Worm (Caenorhabditis elegans): ENCODE results near the gene sri-62.

Gene sri-62

DNA sequence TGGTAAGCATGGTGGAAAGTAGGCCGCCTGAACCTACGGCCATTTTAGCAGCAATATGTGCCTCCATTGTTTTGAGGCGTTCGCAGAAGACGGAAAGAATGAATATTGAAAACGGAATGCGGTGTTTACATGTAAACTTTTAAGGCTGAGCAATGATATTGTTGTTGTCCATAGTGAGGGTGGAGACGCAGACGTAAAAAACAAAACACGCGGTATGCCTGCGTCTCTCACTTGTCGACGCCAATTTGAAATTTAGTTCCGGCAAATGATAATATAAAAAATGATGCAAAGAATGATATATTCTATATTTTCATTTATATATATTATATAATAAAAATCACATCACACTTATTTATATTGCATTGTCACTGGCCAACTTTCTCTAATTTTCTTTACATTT, 9.6 kb upstream of the sri-62 start, which contains the start of gene Y47G7B.2:
Y47G7B.2 (minus strand) TSS at position 143 of the 400 bp plus-strand sequence.
- TF ChIP-seq dmd-6 (GFP tag; IDR thresholded peaks at IDR 0.05): 0 out of 2 replicates have a peak, but pooled peaks have one; percentile 10
- TF ChIP-seq duxl-1 (tag; optimal IDR thresholded peaks at IDR 0.05; ENCODE audit: poor library complexity): peak; percentile 90
- TF ChIP-seq T26A8.4 (GFP tag; IDR thresholded peaks at IDR 0.05): no peak
- TF ChIP-seq hlh-30 (tag; optimal IDR thresholded peaks at IDR 0.05; ENCODE audit: insufficient read depth): peak; percentile 49
- peak; percentile 45 for TF ChIP-seq mes-2 (tag; optimal IDR thresholded peaks at IDR 0.05; ENCODE audit: poor library complexity, severe bottlenecking)
- peak; percentile 25 for TF ChIP-seq hlh-11 (tag; optimal IDR thresholded peaks at IDR 0.05)
- no peak for TF ChIP-seq daf-16 (GFP tag; optimal IDR thresholded peaks at IDR 0.05)
- peak; percentile 68 for TF ChIP-seq daf-16 (tag; optimal IDR thresholded peaks at IDR 0.05)
- TF ChIP-seq mxl-3 (GFP tag; optimal IDR thresholded peaks at IDR 0.05): no peak

DNA sequence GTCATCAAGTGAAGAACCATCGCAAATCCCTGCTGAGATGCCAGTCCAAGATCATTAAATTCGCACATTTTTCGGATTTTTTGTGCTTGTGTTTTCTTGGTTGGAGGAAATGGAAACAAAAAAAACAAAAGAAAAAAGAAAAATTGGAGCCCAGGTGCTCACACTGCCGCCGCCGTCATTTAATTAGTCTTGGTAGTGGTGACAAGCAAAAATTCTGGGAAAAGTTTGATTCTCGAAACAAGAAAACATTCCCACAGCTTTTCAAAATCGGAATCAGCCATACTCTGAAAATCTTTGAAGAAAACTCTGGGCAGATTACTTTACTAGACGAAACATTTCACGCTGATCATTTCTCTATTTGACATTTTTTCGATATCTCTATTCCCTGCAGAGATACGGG, 6.9 kb upstream of the sri-62 start, which contains the start of gene srh-128:
srh-128 (minus strand) TSS at position 101 of the 400 bp plus-strand sequence.
- no peak for TF ChIP-seq unc-130 (GFP tag; optimal IDR thresholded peaks at IDR 0.05)
- TF ChIP-seq F49E8.2 (tag; optimal IDR thresholded peaks at IDR 0.05; ENCODE audit: borderline replicate concordance): no peak
- no peak for TF ChIP-seq fkh-10 (GFP tag; optimal IDR thresholded peaks at IDR 0.05)
- TF ChIP-seq ceh-32 (tag; optimal IDR thresholded peaks at IDR 0.05; ENCODE audit: poor library complexity): no peak
- no peak for TF ChIP-seq zfp-2 (tag; optimal IDR thresholded peaks at IDR 0.05)
- no peak for TF ChIP-seq zag-1 (tag; optimal IDR thresholded peaks at IDR 0.05)
- TF ChIP-seq aha-1 (tag): no peak
- no peak for TF ChIP-seq nhr-48 (tag; optimal IDR thresholded peaks at IDR 0.05)
- TF ChIP-seq pqm-1 (tag; optimal IDR thresholded peaks at IDR 0.05): no peak
- TF ChIP-seq daf-12 (tag; optimal IDR thresholded peaks at IDR 0.05): no peak
- TF ChIP-seq rbr-2 (tag; optimal IDR thresholded peaks at IDR 0.05): no peak
- TF ChIP-seq attf-4 (tag; optimal IDR thresholded peaks at IDR 0.05): no peak
- no peak for TF ChIP-seq hif-1 (tag; optimal IDR thresholded peaks at IDR 0.05)
- no peak for TF ChIP-seq mes-2 (tag; optimal IDR thresholded peaks at IDR 0.05; ENCODE audit: poor library complexity, severe bottlenecking)
- TF ChIP-seq spr-1 (tag; optimal IDR thresholded peaks at IDR 0.05): no peak
- TF ChIP-seq snpc-1.2 (GFP tag; IDR thresholded peaks at IDR 0.05): no peak
- TF ChIP-seq sdz-12 (GFP tag; optimal IDR thresholded peaks at IDR 0.05): no peak
- no peak for TF ChIP-seq set-16 (GFP tag; IDR thresholded peaks at IDR 0.05)
- no peak for TF ChIP-seq nhr-25 (tag; optimal IDR thresholded peaks at IDR 0.05; ENCODE audit: borderline replicate concordance, insufficient read depth)

DNA sequence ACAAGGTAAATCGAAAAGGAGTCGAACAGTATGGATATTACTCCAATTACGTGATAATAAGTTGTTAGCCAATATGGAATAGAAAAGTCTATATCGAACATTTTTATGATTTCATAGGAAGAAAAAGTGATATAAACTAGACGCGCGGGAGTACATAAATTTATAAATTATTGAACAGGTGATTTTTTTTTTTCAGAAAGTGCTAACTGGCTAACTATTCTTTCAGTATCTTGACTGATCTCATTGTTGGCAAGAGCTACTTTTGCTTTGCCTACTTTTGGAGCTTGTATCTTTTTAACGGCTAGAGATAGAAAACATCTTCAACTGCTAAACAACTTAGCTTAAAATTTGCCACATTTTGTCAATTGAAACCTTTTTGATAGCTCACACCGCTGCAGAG, 4.5 kb upstream of the sri-62 start, which contains the start of gene sri-60:
sri-60 (minus strand) TSS at position 101 of the 400 bp plus-strand sequence.
- TF ChIP-seq dmd-8 (GFP tag; IDR thresholded peaks at IDR 0.05) (no peak), tra-1 (GFP tag; IDR thresholded peaks at IDR 0.05) (no peak), F44E2.7 (GFP tag; IDR thresholded peaks at IDR 0.05) (no peak), zfp-3 (GFP tag; conservative IDR thresholded peaks at IDR 0.05) (no peak), F37D6.2 (tag; optimal IDR thresholded peaks at IDR 0.05) (no peak), set-16 (GFP tag; IDR thresholded peaks at IDR 0.05) (no peak), daf-12 (tag; optimal IDR thresholded peaks at IDR 0.05) (no peak), snpc-1.2 (GFP tag; IDR thresholded peaks at IDR 0.05) (no peak), hlh-11 (tag; optimal IDR thresholded peaks at IDR 0.05) (no peak), zip-11 (GFP tag; IDR thresholded peaks at IDR 0.05) (no peak), unc-62 (GFP tag; optimal IDR thresholded peaks at IDR 0.05 in 1 of 2) (no peak), unc-62 (tag; optimal IDR thresholded peaks at IDR 0.05) (no peak), F10B5.3 (tag; optimal IDR thresholded peaks at IDR 0.05) (no peak), fkh-10 (GFP tag; optimal IDR thresholded peaks at IDR 0.05) (no peak), snpc-4 (tag; optimal IDR thresholded peaks at IDR 0.05) (no peak)

Data from whole organism, L4 larva.